Fruit fly (Drosophila melanogaster): Measurements from ENCODE around the gene CTCF.

Gene CTCF

DNA sequence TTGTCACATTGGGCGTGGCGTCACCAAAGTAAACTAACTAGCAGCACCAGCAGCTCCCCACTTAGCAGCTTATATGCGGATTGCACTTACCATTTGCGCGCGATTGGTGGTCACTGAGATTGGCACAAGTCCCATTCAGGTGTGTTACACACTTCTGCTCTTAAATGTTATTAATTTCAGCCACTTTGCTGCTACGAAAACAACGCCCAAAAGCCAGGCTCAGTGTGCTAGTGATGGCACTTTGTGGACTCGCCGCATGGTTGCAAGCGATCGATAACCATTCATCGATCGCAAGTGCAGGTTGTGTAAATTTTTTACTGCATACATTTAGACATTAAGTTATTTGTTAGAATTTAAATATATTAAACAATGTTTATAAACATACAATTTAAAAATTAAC lies 21.5 kb downstream of the CTCF start, which contains the start of the genes wrm1 and wrm2:
TSS of gene wrm1 (minus strand) at position 237 of the 400 bp plus-strand sequence.
TSS of gene wrm2 (minus strand) at position 237 of the 400 bp plus-strand sequence.
- no peak for TF ChIP-seq Hr4 (GFP tag; optimal IDR thresholded peaks at IDR 0.05)
- no peak for TF ChIP-seq CG6163 (GFP tag; IDR thresholded peaks at IDR 0.05)
- no peak for TF ChIP-seq fd59A (GFP tag; optimal IDR thresholded peaks at IDR 0.05)
- no peak for TF ChIP-seq ss (GFP tag; optimal IDR thresholded peaks at IDR 0.05)
- TF ChIP-seq eg (GFP tag; IDR thresholded peaks at IDR 0.05) = peak; percentile 37; the same call in 1 of the 3 replicates
- peak; percentile 8 for TF ChIP-seq esn (GFP tag; optimal IDR thresholded peaks at IDR 0.05)
- no peak for TF ChIP-seq svp (GFP tag)
- TF ChIP-seq salr (GFP tag; optimal IDR thresholded peaks at IDR 0.05) = no peak
- TF ChIP-seq Sox102F (GFP tag; optimal IDR thresholded peaks at IDR 0.05) = no peak
- peak; percentile 18 for TF ChIP-seq dsx (GFP tag; optimal IDR thresholded peaks at IDR 0.05; ENCODE audit: poor library complexity, severe bottlenecking)
- TF ChIP-seq CG6854 (GFP tag; optimal IDR thresholded peaks at IDR 0.05) = no peak
- no peak for TF ChIP-seq CG6808 (GFP tag; optimal IDR thresholded peaks at IDR 0.05)
- TF ChIP-seq CG9139 (GFP tag; optimal IDR thresholded peaks at IDR 0.05) = no peak
- TF ChIP-seq CG10669 (GFP tag; optimal IDR thresholded peaks at IDR 0.05) = no peak

DNA sequence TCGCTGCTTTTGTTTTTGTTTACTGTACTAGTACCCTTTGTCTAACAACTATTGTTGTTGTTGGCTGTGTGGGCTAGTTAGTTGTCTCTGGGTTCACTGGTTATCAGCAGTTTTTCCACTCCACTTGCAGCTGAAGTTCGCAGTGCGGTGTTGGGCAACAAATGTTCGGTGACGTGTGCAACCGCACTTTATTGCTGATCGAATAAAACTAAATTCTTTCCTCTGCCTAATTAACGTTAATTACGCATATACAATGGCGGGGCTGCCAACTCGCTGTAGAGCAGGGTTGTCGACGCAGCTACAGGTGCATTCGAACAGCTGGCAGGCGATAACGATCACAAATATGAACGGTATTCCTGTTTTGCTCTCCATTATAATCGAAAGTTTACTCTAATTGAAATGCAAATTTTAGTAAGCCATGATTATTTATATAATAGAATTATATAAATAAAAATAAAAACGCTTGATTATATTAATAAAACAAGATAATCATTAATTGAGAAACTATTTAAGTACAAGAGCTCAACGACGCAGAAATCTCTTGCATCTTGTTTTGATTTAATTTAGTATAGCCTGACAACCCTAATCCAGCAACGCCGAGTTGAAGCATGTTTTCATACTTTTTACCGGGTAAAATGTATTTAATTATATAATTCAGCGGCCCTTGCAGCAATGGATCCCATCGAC lies 27.8 kb downstream of the CTCF start, which contains the start of the genes mrva, CG42307 and mus312:
TSS of gene mrva (minus strand) at position 276 of the 687 bp plus-strand sequence.
TSS of gene CG42307 (plus strand) at position 566 of the 687 bp plus-strand sequence.
TSS of gene mus312 (plus strand) at position 566 of the 687 bp plus-strand sequence.
- TF ChIP-seq Eip93F (GFP tag; optimal IDR thresholded peaks at IDR 0.05) (peak; percentile 52), CG15336 (GFP tag; IDR thresholded peaks at IDR 0.05) (peak; percentile 82), CG6854 (GFP tag; optimal IDR thresholded peaks at IDR 0.05) (peak; percentile 13), Sox14 (GFP tag; optimal IDR thresholded peaks at IDR 0.05) (peak; percentile 79), CG1621 (tag; optimal IDR thresholded peaks at IDR 0.05) (no peak), dsx (GFP tag; optimal IDR thresholded peaks at IDR 0.05; ENCODE audit: poor library complexity, severe bottlenecking) (peak; percentile 48), dac (GFP tag; optimal IDR thresholded peaks at IDR 0.05) (no peak), CG3032 (tag; optimal IDR thresholded peaks at IDR 0.05) (peak; percentile 90), CG10631 (GFP tag; optimal IDR thresholded peaks at IDR 0.05) (peak; percentile 85), CG6163 (GFP tag; IDR thresholded peaks at IDR 0.05) (peak; percentile 78), Eip78C (GFP tag) (no peak), Hr38 (GFP tag; optimal IDR thresholded peaks at IDR 0.05) (no peak), Sox102F (GFP tag; optimal IDR thresholded peaks at IDR 0.05) (no peak), acj6 (GFP tag; optimal IDR thresholded peaks at IDR 0.05) (no peak), CG9139 (GFP tag; optimal IDR thresholded peaks at IDR 0.05) (no peak), salr (GFP tag; optimal IDR thresholded peaks at IDR 0.05) (peak in 1 of 2 experiments; percentile 21), Sox15 (GFP tag; optimal IDR thresholded peaks at IDR 0.05) (peak; percentile 67), achi (GFP tag; optimal IDR thresholded peaks at IDR 0.05) (peak; percentile 83), fd59A (GFP tag; optimal IDR thresholded peaks at IDR 0.05) (peak; percentile 28), pdm3 (GFP tag; optimal IDR thresholded peaks at IDR 0.05) (no peak), CG10669 (GFP tag; optimal IDR thresholded peaks at IDR 0.05) (no peak), Ets96B (tag; optimal IDR thresholded peaks at IDR 0.05) (peak; percentile 85), esn (GFP tag; optimal IDR thresholded peaks at IDR 0.05) (peak; percentile 78), CG4318 (GFP tag; optimal IDR thresholded peaks at IDR 0.05) (no peak), CG8319 (GFP tag; optimal IDR thresholded peaks at IDR 0.05) (no peak), CG3919 (GFP tag; optimal IDR thresholded peaks at IDR 0.05) (no peak), CG6276 (GFP tag; optimal IDR thresholded peaks at IDR 0.05) (no peak), CG7368 (GFP tag; optimal IDR thresholded peaks at IDR 0.05) (peak; percentile 50), CG6808 (GFP tag; optimal IDR thresholded peaks at IDR 0.05) (no peak), Smox (GFP tag; optimal IDR thresholded peaks at IDR 0.05) (no peak), CG32006 (GFP tag; optimal IDR thresholded peaks at IDR 0.05) (no peak), spab (GFP tag; optimal IDR thresholded peaks at IDR 0.05) (no peak), cyc (GFP tag; optimal IDR thresholded peaks at IDR 0.05) (peak; percentile 60), Blimp-1 (GFP tag; optimal IDR thresholded peaks at IDR 0.05) (peak; percentile 65), svp (GFP tag) (no peak), Hr4 (GFP tag; optimal IDR thresholded peaks at IDR 0.05) (no peak), net (GFP tag; optimal IDR thresholded peaks at IDR 0.05) (no peak), Met (GFP tag; optimal IDR thresholded peaks at IDR 0.05) (no peak), CG11762 (GFP tag; optimal IDR thresholded peaks at IDR 0.05; ENCODE audit: insufficient read depth) (peak; percentile 76), OdsH (GFP tag; optimal IDR thresholded peaks at IDR 0.05) (no peak), eg (GFP tag; IDR thresholded peaks at IDR 0.05) (peak; percentile 89), CG11294 (GFP tag; IDR thresholded peaks at IDR 0.05) (peak; percentile 82; the same call in 1 of the 2 replicates), CG11902 (GFP tag; optimal IDR thresholded peaks at IDR 0.05) (no peak), topi (GFP tag; optimal IDR thresholded peaks at IDR 0.05) (no peak), Ets21C (GFP tag; optimal IDR thresholded peaks at IDR 0.05) (no peak)
